Worm (Caenorhabditis elegans) whole organism, late embryonic: ENCODE data around the gene W09G12.6.

Source experiments
- ama-1 ChIP-seq: fragments of 150-350 bp; optimal IDR thresholded peaks from 2 replicates; lab custom pipeline; 2014
- ceh-19 ChIP-seq: fragments of 200-800 bp; sonication (Bioruptor generic); optimal IDR thresholded peaks from 2 replicates; lab custom pipeline; 2018; ENCODE audit warnings: mild to moderate bottlenecking, missing genetic modification characterization, missing compliant biosample characterization
- ceh-22 ChIP-seq: sonication (generic microtip); optimal IDR thresholded peaks from 2 replicates; lab custom pipeline; 2017; ENCODE audit warnings: missing biosample characterization, missing genetic modification characterization
- ceh-31 ChIP-seq: sonication (generic microtip); optimal IDR thresholded peaks from 2 replicates; lab custom pipeline; 2016; ENCODE audit warnings: missing genetic modification characterization, missing compliant biosample characterization
- ceh-34 ChIP-seq: sonication (generic microtip); optimal IDR thresholded peaks from 2 replicates; lab custom pipeline; 2016; ENCODE audit warnings: mild to moderate bottlenecking, missing genetic modification characterization, missing compliant biosample characterization
- ceh-45 ChIP-seq: fragments of 200-800 bp; sonication (Bioruptor generic); IDR thresholded peaks from 2 replicates; pipeline ENCODE4 v1.3.6; 2022; ENCODE audit warnings: missing genetic modification reagents, missing genetic modification characterization, missing compliant biosample characterization
- lin-11 ChIP-seq: fragments of 200-800 bp; sonication (Bioruptor generic); optimal IDR thresholded peaks from 2 replicates; lab custom pipeline; 2018; ENCODE audit warnings: mild to moderate bottlenecking, missing genetic modification characterization, missing compliant biosample characterization
- npax-4 ChIP-seq: sonication (generic microtip); optimal IDR thresholded peaks from 2 replicates; lab custom pipeline; 2016; ENCODE audit warnings: missing genetic modification characterization, missing compliant biosample characterization
- odd-2 ChIP-seq: sonication (generic microtip); optimal IDR thresholded peaks from 2 replicates; lab custom pipeline; 2017; ENCODE audit warnings: antibody characterized with exemption, mild to moderate bottlenecking, missing genetic modification characterization, missing compliant biosample characterization
- pha-4 ChIP-seq: fragments of 150-350 bp; optimal IDR thresholded peaks from 2 replicates; lab custom pipeline; 2018; ENCODE audit warnings: missing biosample characterization, missing genetic modification reagents, missing genetic modification characterization
- pros-1 ChIP-seq: fragments of 150-350 bp; optimal IDR thresholded peaks from 2 replicates; lab custom pipeline; 2014; ENCODE audit warnings: missing biosample characterization, missing genetic modification reagents, missing genetic modification characterization
- sox-4 ChIP-seq: sonication (generic microtip); optimal IDR thresholded peaks from 2 replicates; lab custom pipeline; 2017; ENCODE audit warnings: mild to moderate bottlenecking, missing genetic modification characterization, inconsistent platforms, missing compliant biosample characterization
- unc-86 ChIP-seq: sonication (generic microtip); optimal IDR thresholded peaks from 2 replicates; lab custom pipeline; 2016; ENCODE audit warnings: missing genetic modification characterization, missing compliant biosample characterization

DNA sequence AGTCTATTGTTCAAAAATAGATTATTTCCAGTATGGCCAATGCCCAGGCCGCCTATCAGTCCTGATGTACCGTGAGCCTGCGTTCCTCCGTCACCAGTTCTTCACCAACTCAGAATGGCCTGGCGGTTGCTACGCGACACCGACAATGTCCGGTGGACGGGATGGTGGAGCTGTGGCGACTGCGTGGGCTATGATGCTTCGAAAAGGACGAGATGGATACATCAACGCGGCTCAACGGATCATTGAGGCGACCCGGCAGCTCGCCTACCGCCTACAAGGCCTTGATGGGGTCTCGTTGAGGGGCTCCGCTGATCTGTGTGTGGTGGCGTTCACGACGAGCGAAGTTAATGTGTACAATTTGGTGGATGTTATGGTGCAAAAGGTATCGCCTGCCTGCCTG lies 32.2 kb upstream of the W09G12.6 start:
- TF ChIP-seq odd-2 (tag; lab: Kevin White, UChicago) = no peak
- no peak for TF ChIP-seq lin-11 (tag; lab: Kevin White, UChicago)
- TF ChIP-seq ceh-19 (GFP tag; lab: Kevin White, UChicago) = no peak
- TF ChIP-seq ama-1 (lab: Kevin White, UChicago) = no peak
- no peak for TF ChIP-seq ceh-31 (tag; lab: Kevin White, UChicago)
- no peak for TF ChIP-seq ceh-45 (GFP tag; lab: Robert Waterston, UW)
- TF ChIP-seq unc-86 (tag; lab: Kevin White, UChicago) = no peak
- no peak for TF ChIP-seq pha-4
- no peak for TF ChIP-seq sox-4
- no peak for TF ChIP-seq ceh-22 (tag; lab: Kevin White, UChicago)
- TF ChIP-seq ceh-34 (tag; lab: Kevin White, UChicago) = no peak
- TF ChIP-seq pros-1 (tag; lab: Kevin White, UChicago) = no peak
- TF ChIP-seq npax-4 (tag; lab: Kevin White, UChicago) = no peak
